Worm (Caenorhabditis elegans): ENCODE data around the gene C47E12.13.
"Not testable (repeated sequence)": the region's sequence is repeated elsewhere in the genome, so short reads cannot be mapped to it uniquely, and the experiment has no call there.

Gene C47E12.13

ce11 chrIV:10006792-10007191 lies at the start of gene C47E12.13:
Gene C47E12.13, minus strand, starts transcription at chrIV:10006892.
- TF ChIP-seq unc-62 (GFP tag; optimal IDR thresholded peaks at IDR 0.05): no peak

ce11 chrIV:10056138-10056537 lies 49.4 kb upstream of the C47E12.13 start, which contains the start of gene T04B2.7:
Gene T04B2.7, minus strand, starts transcription at chrIV:10056238.
- no peak for TF ChIP-seq unc-62 (GFP tag; optimal IDR thresholded peaks at IDR 0.05)

- no peak for TF ChIP-seq unc-62 (GFP tag; optimal IDR thresholded peaks at IDR 0.05)
Measured at ce11 chrIV:10053550-10053949, 46.9 kb upstream of the C47E12.13 start, which contains the start of gene srv-12. Gene srv-12, minus strand, starts transcription at chrIV:10053650.

- no peak for TF ChIP-seq unc-62 (GFP tag; optimal IDR thresholded peaks at IDR 0.05)
Measured at ce11 chrIV:10051088-10051487, 44.4 kb upstream of the C47E12.13 start, which contains the start of gene T04B2.8. Gene T04B2.8, minus strand, starts transcription at chrIV:10051188.

- no peak for TF ChIP-seq unc-62 (GFP tag; optimal IDR thresholded peaks at IDR 0.05)
Measured at ce11 chrIV:10048268-10048667, 41.6 kb upstream of the C47E12.13 start.

- no peak for TF ChIP-seq unc-62 (GFP tag; optimal IDR thresholded peaks at IDR 0.05)
Measured at ce11 chrIV:10047108-10047507, 40.4 kb upstream of the C47E12.13 start, which contains the start of gene T04B2.3. Gene T04B2.3, plus strand, starts transcription at chrIV:10047408.

ce11 chrIV:10046005-10046404 lies 39.3 kb upstream of the C47E12.13 start:
- no peak for TF ChIP-seq unc-62 (GFP tag; optimal IDR thresholded peaks at IDR 0.05)

ce11 chrIV:10042881-10043280 lies 36.2 kb upstream of the C47E12.13 start, which contains the start of gene frk-1:
Gene frk-1, plus strand, starts transcription at chrIV:10043181.
- no peak for TF ChIP-seq unc-62 (GFP tag; optimal IDR thresholded peaks at IDR 0.05)

ce11 chrIV:10040803-10041202 lies 34.1 kb upstream of the C47E12.13 start, which contains the start of gene dhs-31:
Gene dhs-31, minus strand, starts transcription at chrIV:10040903.
- TF ChIP-seq unc-62 (GFP tag; optimal IDR thresholded peaks at IDR 0.05): no peak

ce11 chrIV:10036966-10037365 lies 30.3 kb upstream of the C47E12.13 start, which contains the start of gene F44D12.10:
Gene F44D12.10, minus strand, starts transcription at chrIV:10037066.
- TF ChIP-seq unc-62 (GFP tag; optimal IDR thresholded peaks at IDR 0.05): no peak

- no peak for TF ChIP-seq unc-62 (GFP tag; optimal IDR thresholded peaks at IDR 0.05)
Measured at ce11 chrIV:10033053-10033452, 26.4 kb upstream of the C47E12.13 start, which contains the start of gene F44D12.6. Gene F44D12.6, plus strand, starts transcription at chrIV:10033353.

ce11 chrIV:10028779-10029178 lies 22.1 kb upstream of the C47E12.13 start, which contains the start of the genes F44D12.16 and msd-2:
Gene F44D12.16, plus strand, starts transcription at chrIV:10029079.
Gene msd-2, plus strand, starts transcription at chrIV:10029083.
- TF ChIP-seq unc-62 (GFP tag; optimal IDR thresholded peaks at IDR 0.05): not testable (repeated sequence)

ce11 chrIV:10027566-10027965 lies 20.9 kb upstream of the C47E12.13 start, which contains the start of gene gipc-2:
Gene gipc-2, minus strand, starts transcription at chrIV:10027666.
- no peak for TF ChIP-seq unc-62 (GFP tag; optimal IDR thresholded peaks at IDR 0.05)

ce11 chrIV:10026129-10026528 lies 19.4 kb upstream of the C47E12.13 start:
- no peak for TF ChIP-seq unc-62 (GFP tag; optimal IDR thresholded peaks at IDR 0.05)

ce11 chrIV:10022991-10023390 lies 16.3 kb upstream of the C47E12.13 start, which contains the start of gene F44D12.8:
Gene F44D12.8, plus strand, starts transcription at chrIV:10023291.
- no peak for TF ChIP-seq unc-62 (GFP tag; optimal IDR thresholded peaks at IDR 0.05)

- no peak for TF ChIP-seq unc-62 (GFP tag; optimal IDR thresholded peaks at IDR 0.05)
Measured at ce11 chrIV:10021283-10021682, 14.6 kb upstream of the C47E12.13 start, which contains the start of gene F44D12.19. Gene F44D12.19, plus strand, starts transcription at chrIV:10021583.

- TF ChIP-seq unc-62 (GFP tag; optimal IDR thresholded peaks at IDR 0.05): no peak
Measured at ce11 chrIV:10017633-10018032, 10.9 kb upstream of the C47E12.13 start, which contains the start of gene F44D12.2. Gene F44D12.2, minus strand, starts transcription at chrIV:10017733.

All from whole organism, dauer.